Worm (Caenorhabditis elegans) whole organism, young adult: ENCODE data around the gene Y46G5A.15.

Experiments used
- B0019.2 ChIP-seq: fragments of 200-800 bp; sonication (Bioruptor generic); conservative IDR thresholded peaks from 2 replicates; pipeline ENCODE4 v1.3.6; 2022; ENCODE audit warnings: missing genetic modification reagents, missing genetic modification characterization, missing compliant biosample characterization
- B0261.1 ChIP-seq: sonication (generic microtip); optimal IDR thresholded peaks from 2 replicates; lab custom pipeline; 2016; ENCODE audit warnings: mild to moderate bottlenecking, missing genetic modification characterization, moderate library complexity, missing compliant biosample characterization
- C17E4.6 ChIP-seq: fragments of 200-800 bp; sonication (Bioruptor generic); IDR thresholded peaks from 2 replicates; pipeline ENCODE4 v1.3.6; 2022; ENCODE audit warnings: missing genetic modification reagents, missing genetic modification characterization, missing compliant biosample characterization
- F10E7.11 ChIP-seq: sonication (generic microtip); optimal IDR thresholded peaks from 2 replicates; lab custom pipeline; 2017; ENCODE audit warnings: mild to moderate bottlenecking, missing genetic modification characterization, moderate library complexity, missing compliant biosample characterization
- F23B12.7 ChIP-seq: sonication (generic microtip); optimal IDR thresholded peaks from 2 replicates; lab custom pipeline; 2017; ENCODE audit warnings: missing genetic modification characterization, mild to moderate bottlenecking, missing compliant biosample characterization, antibody characterized with exemption, moderate library complexity; ENCODE audit not compliant: insufficient read depth
- F37B4.10 ChIP-seq: fragments of 200-800 bp; sonication (Bioruptor generic); IDR thresholded peaks from 2 replicates; pipeline ENCODE4 v1.3.6; 2022; ENCODE audit warnings: missing genetic modification characterization, missing compliant biosample characterization
- F49E8.2 ChIP-seq: sonication (generic microtip); optimal IDR thresholded peaks from 3 replicates; lab custom pipeline; 2017; ENCODE audit warnings: missing genetic modification characterization, mild to moderate bottlenecking, missing compliant biosample characterization, antibody characterized with exemption, moderate library complexity; ENCODE audit not compliant: insufficient read depth
- F52B5.7 ChIP-seq: sonication (generic microtip); optimal IDR thresholded peaks from 2 replicates; lab custom pipeline; 2016; ENCODE audit warnings: mild to moderate bottlenecking, missing genetic modification characterization, missing compliant biosample characterization
- K11D2.4 ChIP-seq: fragments of 200-800 bp; sonication (Bioruptor generic); IDR thresholded peaks from 2 replicates; pipeline ENCODE4 v1.3.6; 2022; ENCODE audit warnings: missing genetic modification reagents, missing genetic modification characterization, missing compliant biosample characterization
- T07F8.4 ChIP-seq: sonication (generic microtip); optimal IDR thresholded peaks from 2 replicates; lab custom pipeline; 2016; ENCODE audit warnings: mild to moderate bottlenecking, missing genetic modification characterization, moderate library complexity, missing compliant biosample characterization
- Y53F4B.3 ChIP-seq: fragments of 200-800 bp; sonication (Bioruptor generic); IDR thresholded peaks from 2 replicates; pipeline ENCODE4 v1.3.6; 2022; ENCODE audit warnings: missing genetic modification reagents, missing genetic modification characterization, missing compliant biosample characterization
- Y56A3A.18 ChIP-seq: fragments of 200-800 bp; sonication (Bioruptor generic); IDR thresholded peaks from 2 replicates; pipeline ENCODE4 v1.3.6; 2022; ENCODE audit warnings: missing genetic modification reagents, missing genetic modification characterization, missing compliant biosample characterization
- Y79H2A.3 ChIP-seq: fragments of 200-800 bp; sonication (Bioruptor generic); conservative IDR thresholded peaks from 2 replicates; pipeline ENCODE4 v1.3.6; 2022; ENCODE audit warnings: missing genetic modification reagents, missing genetic modification characterization, missing compliant biosample characterization
- ZK185.1 ChIP-seq: sonication (generic microtip); optimal IDR thresholded peaks from 2 replicates; lab custom pipeline; 2016; ENCODE audit warnings: mild to moderate bottlenecking, missing genetic modification characterization, missing compliant biosample characterization; ENCODE audit not compliant: poor library complexity, severe bottlenecking
- ama-1 ChIP-seq, 3 experiments: fragments of 150-350 bp in 1 of 3; sonication (generic microtip) in 2 of 3; optimal IDR thresholded peaks; 2 replicates each; lab custom pipeline; 2014 to 2018; ENCODE audit warnings: missing biosample characterization in 2 of 3, missing genetic modification characterization in 2 of 3, missing genetic modification reagents in 2 of 3
- aptf-3 ChIP-seq: fragments of 200-800 bp; sonication (Bioruptor generic); IDR thresholded peaks from 2 replicates; pipeline ENCODE4 v1.3.6; 2022; ENCODE audit warnings: missing genetic modification characterization, missing compliant biosample characterization
- attf-6 ChIP-seq: fragments of 200-800 bp; sonication (Bioruptor generic); IDR thresholded peaks from 2 replicates; pipeline ENCODE4 v1.3.6; 2022; ENCODE audit warnings: missing genetic modification reagents, missing genetic modification characterization, missing compliant biosample characterization
- cebp-2 ChIP-seq: fragments of 200-800 bp; sonication (Bioruptor generic); IDR thresholded peaks from 2 replicates; pipeline ENCODE4 v1.3.6; 2022; ENCODE audit warnings: missing genetic modification characterization, missing compliant biosample characterization
- ceh-79 ChIP-seq: sonication (generic microtip); optimal IDR thresholded peaks from 2 replicates; lab custom pipeline; 2017; ENCODE audit warnings: mild to moderate bottlenecking, missing genetic modification characterization, missing compliant biosample characterization
- ceh-91 ChIP-seq: fragments of 200-800 bp; sonication (Bioruptor generic); IDR thresholded peaks from 2 replicates; pipeline ENCODE4 v1.3.6; 2022; ENCODE audit warnings: missing genetic modification reagents, missing genetic modification characterization, missing compliant biosample characterization
- dox-1 ChIP-seq: fragments of 200-800 bp; sonication (Bioruptor generic); IDR thresholded peaks from 2 replicates; pipeline ENCODE4 v1.3.6; 2022; ENCODE audit warnings: missing genetic modification reagents, missing genetic modification characterization, missing compliant biosample characterization
- dpl-1 ChIP-seq: fragments of 150-350 bp; optimal IDR thresholded peaks from 2 replicates; lab custom pipeline; 2014; ENCODE audit warnings: missing biosample characterization, missing genetic modification reagents, missing genetic modification characterization
- egrh-3 ChIP-seq: fragments of 200-800 bp; sonication (Bioruptor generic); IDR thresholded peaks from 2 replicates; pipeline ENCODE4 v1.3.6; 2022; ENCODE audit warnings: missing genetic modification reagents, missing genetic modification characterization, missing compliant biosample characterization
- ekl-4 ChIP-seq: fragments of 200-800 bp; sonication (Bioruptor generic); IDR thresholded peaks from 2 replicates; pipeline ENCODE4 v1.3.6; 2022; ENCODE audit warnings: missing genetic modification reagents, missing genetic modification characterization, missing compliant biosample characterization
- gei-17 ChIP-seq: fragments of 200-800 bp; sonication (Bioruptor generic); optimal IDR thresholded peaks from 2 replicates; lab custom pipeline; 2018; ENCODE audit warnings: mild to moderate bottlenecking, missing genetic modification characterization, missing compliant biosample characterization
- hlh-12 ChIP-seq: sonication (generic microtip); optimal IDR thresholded peaks from 2 replicates; lab custom pipeline; 2016; ENCODE audit warnings: missing genetic modification characterization, missing compliant biosample characterization
- hmg-1.2 ChIP-seq: fragments of 200-800 bp; sonication (Bioruptor generic); IDR thresholded peaks from 2 replicates; pipeline ENCODE4 v1.3.6; 2022; ENCODE audit warnings: missing genetic modification reagents, missing genetic modification characterization, missing compliant biosample characterization
- lin-26 ChIP-seq: fragments of 200-800 bp; sonication (Bioruptor generic); IDR thresholded peaks from 2 replicates; pipeline ENCODE4 v1.3.6; 2022; ENCODE audit warnings: missing genetic modification reagents, missing genetic modification characterization, missing compliant biosample characterization
- lin-40 ChIP-seq: sonication (generic microtip); optimal IDR thresholded peaks from 2 replicates; lab custom pipeline; 2016; ENCODE audit warnings: missing genetic modification characterization, mild to moderate bottlenecking, missing compliant biosample characterization, missing genotype, missing genetic modification reagents
- lin-54 ChIP-seq: fragments of 200-800 bp; sonication (Bioruptor generic); optimal IDR thresholded peaks from 2 replicates; lab custom pipeline; 2018; ENCODE audit warnings: mild to moderate bottlenecking, missing genetic modification characterization, missing compliant biosample characterization
- lir-1 ChIP-seq: fragments of 200-800 bp; sonication (Bioruptor generic); conservative IDR thresholded peaks from 2 replicates; pipeline ENCODE4 v1.3.6; 2022; ENCODE audit warnings: missing genetic modification reagents, missing genetic modification characterization, missing compliant biosample characterization
- lsl-1 ChIP-seq: fragments of 200-800 bp; sonication (Bioruptor generic); optimal IDR thresholded peaks from 2 replicates; lab custom pipeline; 2018; ENCODE audit warnings: mild to moderate bottlenecking, missing genetic modification characterization, moderate library complexity, missing compliant biosample characterization
- madf-10 ChIP-seq: sonication (generic microtip); optimal IDR thresholded peaks from 2 replicates; lab custom pipeline; 2016; ENCODE audit warnings: mild to moderate bottlenecking, missing genetic modification characterization, missing compliant biosample characterization
- madf-6 ChIP-seq: fragments of 200-800 bp; sonication (Bioruptor generic); IDR thresholded peaks from 2 replicates; pipeline ENCODE4 v1.3.6; 2022; ENCODE audit warnings: missing genetic modification reagents, missing genetic modification characterization, missing compliant biosample characterization
- mes-4 ChIP-seq: sonication (generic microtip); optimal IDR thresholded peaks from 2 replicates; lab custom pipeline; 2016; ENCODE audit warnings: missing genotype, missing genetic modification characterization, missing compliant biosample characterization
- nfya-1 ChIP-seq: sonication (generic microtip); optimal IDR thresholded peaks from 2 replicates; lab custom pipeline; 2017; ENCODE audit warnings: antibody characterized with exemption, missing compliant biosample characterization, missing genetic modification characterization, borderline replicate concordance; ENCODE audit not compliant: insufficient read depth
- nfyb-1 ChIP-seq: fragments of 200-800 bp; sonication (Bioruptor generic); IDR thresholded peaks from 2 replicates; pipeline ENCODE4 v1.3.6; 2022; ENCODE audit warnings: missing genetic modification reagents, missing genetic modification characterization, missing compliant biosample characterization
- nhr-120 ChIP-seq: fragments of 200-800 bp; sonication (Bioruptor generic); IDR thresholded peaks from 2 replicates; pipeline ENCODE4 v1.3.6; 2022; ENCODE audit warnings: missing genetic modification characterization, missing compliant biosample characterization
- nhr-80 ChIP-seq: sonication (generic microtip); optimal IDR thresholded peaks from 2 replicates; lab custom pipeline; 2016; ENCODE audit warnings: missing genetic modification characterization, missing compliant biosample characterization
- pha-4 ChIP-seq: fragments of 150-350 bp; sonication (generic microtip); optimal IDR thresholded peaks from 2 replicates; lab custom pipeline; 2014; ENCODE audit warnings: missing biosample characterization, missing genetic modification reagents, missing genetic modification characterization
- snpc-1.3 ChIP-seq: sonication (generic microtip); optimal IDR thresholded peaks from 2 replicates; lab custom pipeline; 2017; ENCODE audit warnings: missing genetic modification characterization, mild to moderate bottlenecking, missing compliant biosample characterization, antibody characterized with exemption, moderate library complexity, missing genotype, missing genetic modification reagents; ENCODE audit not compliant: insufficient read depth
- snpc-3.4 ChIP-seq: sonication (generic microtip); optimal IDR thresholded peaks from 2 replicates; lab custom pipeline; 2017; ENCODE audit warnings: missing genetic modification characterization, mild to moderate bottlenecking, missing compliant biosample characterization, antibody characterized with exemption, moderate library complexity, missing genotype, missing genetic modification reagents
- somi-1 ChIP-seq: fragments of 200-800 bp; sonication (Bioruptor generic); optimal IDR thresholded peaks from 2 replicates; lab custom pipeline; 2018; ENCODE audit warnings: mild to moderate bottlenecking, missing genetic modification characterization, missing compliant biosample characterization
- sptf-2 ChIP-seq: fragments of 200-800 bp; sonication (Bioruptor generic); optimal IDR thresholded peaks from 2 replicates; lab custom pipeline; 2018; ENCODE audit warnings: mild to moderate bottlenecking, missing genetic modification characterization, missing compliant biosample characterization
- tbx-9 ChIP-seq: sonication (generic microtip); optimal IDR thresholded peaks from 2 replicates; lab custom pipeline; 2016; ENCODE audit warnings: borderline replicate concordance, missing genetic modification characterization, inconsistent platforms, missing compliant biosample characterization
- xnd-1 ChIP-seq: sonication (generic microtip); optimal IDR thresholded peaks from 2 replicates; lab custom pipeline; 2016; ENCODE audit warnings: missing genotype, missing genetic modification reagents, missing genetic modification characterization, missing compliant biosample characterization
- zfh-2 ChIP-seq: fragments of 200-800 bp; sonication (Bioruptor generic); conservative IDR thresholded peaks from 2 replicates; pipeline ENCODE4 v1.3.6; 2022; ENCODE audit warnings: missing genetic modification reagents, missing genetic modification characterization, missing compliant biosample characterization
- ztf-22 ChIP-seq: fragments of 200-800 bp; sonication (Bioruptor generic); optimal IDR thresholded peaks from 2 replicates; lab custom pipeline; 2018; ENCODE audit warnings: mild to moderate bottlenecking, missing genetic modification characterization, moderate library complexity, missing compliant biosample characterization
- ztf-28 ChIP-seq: fragments of 200-800 bp; sonication (Bioruptor generic); IDR thresholded peaks from 2 replicates; pipeline ENCODE4 v1.3.6; 2022; ENCODE audit warnings: missing genetic modification reagents, missing genetic modification characterization, missing compliant biosample characterization

The Y46G5A.15 gene

ce11 chrII:12808746-12809145 lies 23.5 kb upstream of the Y46G5A.15 start (continued):
- TF ChIP-seq lsl-1 (GFP tag; lab: Kevin White, UChicago) (peak; percentile 99), attf-6 (GFP tag; lab: Robert Waterston, UW) (no peak), F37B4.10 (GFP tag; lab: Robert Waterston, UW) (no peak), xnd-1 (peak; percentile 92), Y79H2A.3 (GFP tag; lab: Robert Waterston, UW) (no peak), ztf-28 (GFP tag; lab: Robert Waterston, UW) (no peak), ztf-22 (GFP tag; lab: Kevin White, UChicago) (no peak), somi-1 (GFP tag; lab: Kevin White, UChicago) (no peak), nfyb-1 (no peak), cebp-2 (GFP tag; lab: Robert Waterston, UW) (no peak), ekl-4 (0 out of 2 replicates have a peak, but pooled peaks have one; percentile 36), K11D2.4 (GFP tag; lab: Robert Waterston, UW) (no peak), lin-26 (GFP tag; lab: Robert Waterston, UW) (no peak), snpc-3.4 (peak; percentile 40), sptf-2 (GFP tag; lab: Kevin White, UChicago) (no peak), ceh-79 (tag; lab: Kevin White, UChicago) (no peak), B0019.2 (no peak), C17E4.6 (GFP tag; lab: Robert Waterston, UW) (no peak), Y53F4B.3 (GFP tag; lab: Robert Waterston, UW) (no peak), F49E8.2 (peak; percentile 20), madf-6 (GFP tag; lab: Robert Waterston, UW) (peak; percentile 90), snpc-1.3 (tag; lab: Kevin White, UChicago) (no peak), tbx-9 (tag; lab: Kevin White, UChicago) (no peak), hlh-12 (no peak), pha-4 (tag; lab: Kevin White, UChicago) (no peak), F10E7.11 (tag; lab: Kevin White, UChicago) (no peak), hmg-1.2 (GFP tag; lab: Robert Waterston, UW) (0 out of 2 replicates have a peak, but pooled peaks have one; percentile 7), nhr-120 (no peak), ceh-91 (GFP tag; lab: Robert Waterston, UW) (peak; percentile 63; the same call in 1 of the 2 replicates), zfh-2 (no peak), dox-1 (GFP tag; lab: Robert Waterston, UW) (no peak), mes-4 (tag; lab: Kevin White, UChicago) (no peak), ama-1 (optimal IDR thresholded peaks at IDR 0.05; lab: Kevin White, UChicago) (no peak), ama-1 (GFP tag; optimal IDR thresholded peaks at IDR 0.05; lab: Kevin White, UChicago) (no peak), dpl-1 (GFP tag; lab: Kevin White, UChicago) (no peak), egrh-3 (no peak), lin-40 (tag; lab: Kevin White, UChicago) (no peak), gei-17 (GFP tag; lab: Kevin White, UChicago) (no peak), F23B12.7 (tag; lab: Kevin White, UChicago) (no peak), lir-1 (no peak), B0261.1 (tag; lab: Kevin White, UChicago) (no peak), madf-10 (tag; lab: Kevin White, UChicago) (no peak), Y56A3A.18 (GFP tag; lab: Robert Waterston, UW) (no peak), lin-54 (GFP tag; lab: Kevin White, UChicago) (peak; percentile 27), ZK185.1 (no peak), aptf-3 (GFP tag; lab: Robert Waterston, UW) (no peak), T07F8.4 (tag; lab: Kevin White, UChicago) (no peak), F52B5.7 (tag; lab: Kevin White, UChicago) (no peak), nfya-1 (tag; lab: Kevin White, UChicago) (no peak), nhr-80 (tag; lab: Kevin White, UChicago) (no peak)
